Worm (Caenorhabditis elegans): ENCODE results near the gene F46E10.2.

- TF ChIP-seq him-1 (tag; optimal IDR thresholded peaks at IDR 0.05) (no peak), dao-5 (tag; optimal IDR thresholded peaks at IDR 0.05) (no peak), W03F9.2 (tag; optimal IDR thresholded peaks at IDR 0.05) (no peak)
Observed at ce11 chrV:6524757-6525156, 4.5 kb downstream of the F46E10.2 start, which contains the start of gene acs-1.
